Fruit fly (Drosophila melanogaster) whole organism, embryonic: ENCODE results near the gene Zwilch.

Source experiments
- Atf-2 ChIP-seq: fragments of 200-800 bp; sonication (Bioruptor generic); optimal IDR thresholded peaks from 2 replicates; lab custom pipeline; 2016; ENCODE audit warnings: missing biosample characterization, missing genetic modification characterization
- CG10209 ChIP-seq: fragments of 200-800 bp; sonication (Bioruptor generic); optimal IDR thresholded peaks from 3 replicates; lab custom pipeline; 2017; ENCODE audit warnings: missing biosample characterization, mild to moderate bottlenecking, missing genetic modification characterization, missing genetic modification reagents
- CG10321 ChIP-seq: fragments of 200-800 bp; sonication (Bioruptor generic); IDR thresholded peaks from 2 replicates; pipeline ENCODE4 v1.3.6; 2022; ENCODE audit warnings: missing biosample characterization, missing genetic modification characterization
- CG11398 ChIP-seq: fragments of 200-800 bp; sonication (Bioruptor generic); optimal IDR thresholded peaks from 2 replicates; lab custom pipeline; 2016; ENCODE audit warnings: missing biosample characterization, missing genetic modification characterization
- CG12659 ChIP-seq: fragments of 200-800 bp; sonication (Bioruptor generic); optimal IDR thresholded peaks from 3 replicates; lab custom pipeline; 2017; ENCODE audit warnings: mild to moderate bottlenecking, missing biosample characterization, missing genetic modification reagents, missing genetic modification characterization
- CG14050 ChIP-seq: fragments of 200-800 bp; sonication (Bioruptor generic); IDR thresholded peaks from 3 replicates; pipeline ENCODE4 v1.3.6; 2022; ENCODE audit warnings: missing biosample characterization, missing genetic modification characterization
- CG1529 ChIP-seq: fragments of 200-800 bp; sonication (Bioruptor generic); optimal IDR thresholded peaks from 3 replicates; lab custom pipeline; 2018; ENCODE audit warnings: missing biosample characterization, missing genetic modification characterization
- CG1603 ChIP-seq: fragments of 200-800 bp; sonication (Bioruptor generic); optimal IDR thresholded peaks from 2 replicates; lab custom pipeline; 2019; ENCODE audit warnings: missing biosample characterization, mild to moderate bottlenecking, missing genetic modification characterization, moderate library complexity
- CG17361 ChIP-seq: fragments of 200-800 bp; sonication (Bioruptor generic); IDR thresholded peaks from 3 replicates; pipeline ENCODE4 v1.3.6; 2022; ENCODE audit warnings: missing biosample characterization, missing genetic modification characterization
- CG17612 ChIP-seq: fragments of 200-800 bp; sonication (Bioruptor generic); IDR thresholded peaks from 2 replicates; pipeline ENCODE4 v1.3.6; 2022; ENCODE audit warnings: missing biosample characterization, missing genetic modification characterization
- CG17912 ChIP-seq: fragments of 200-800 bp; sonication (Bioruptor generic); optimal IDR thresholded peaks from 2 replicates; lab custom pipeline; 2018; ENCODE audit warnings: missing biosample characterization, mild to moderate bottlenecking, missing genetic modification characterization
- CG18011 ChIP-seq: fragments of 200-800 bp; sonication (Bioruptor generic); optimal IDR thresholded peaks from 2 replicates; lab custom pipeline; 2017; ENCODE audit warnings: missing biosample characterization, missing genetic modification characterization, mild to moderate bottlenecking, moderate library complexity, missing genotype
- CG18476 ChIP-seq: fragments of 200-800 bp; sonication (Bioruptor generic); optimal IDR thresholded peaks from 2 replicates; lab custom pipeline; 2016; ENCODE audit warnings: missing biosample characterization, mild to moderate bottlenecking, missing genetic modification characterization
- CG2116 ChIP-seq: fragments of 200-800 bp; sonication (Bioruptor generic); optimal IDR thresholded peaks from 3 replicates; lab custom pipeline; 2018; ENCODE audit warnings: missing biosample characterization, mild to moderate bottlenecking, missing genetic modification characterization
- CG2199 ChIP-seq: fragments of 200-800 bp; sonication (Bioruptor generic); IDR thresholded peaks from 3 replicates; pipeline ENCODE4 v1.3.6; 2022; ENCODE audit warnings: missing biosample characterization, missing genetic modification characterization
- CG2202 ChIP-seq: fragments of 200-800 bp; sonication (Bioruptor generic); optimal IDR thresholded peaks from 2 replicates; lab custom pipeline; 2018; ENCODE audit warnings: missing biosample characterization, mild to moderate bottlenecking, missing genetic modification characterization
- CG34224 ChIP-seq: fragments of 200-800 bp; sonication (Bioruptor generic); IDR thresholded peaks from 3 replicates; pipeline ENCODE4 v1.3.6; 2022; ENCODE audit warnings: missing biosample characterization, missing genetic modification characterization; ENCODE audit not compliant: partially characterized antibody
- CG43689 ChIP-seq: fragments of 200-800 bp; sonication (Bioruptor generic); IDR thresholded peaks from 2 replicates; pipeline ENCODE4 v1.3.6; 2022; ENCODE audit warnings: missing biosample characterization, missing genetic modification characterization
- CTCF ChIP-seq: fragments of 200-800 bp; sonication (Bioruptor generic); optimal IDR thresholded peaks from 2 replicates; lab custom pipeline; 2017; ENCODE audit warnings: missing biosample characterization, mild to moderate bottlenecking, missing genetic modification characterization, moderate library complexity
- Camta ChIP-seq: fragments of 200-800 bp; sonication (Bioruptor generic); optimal IDR thresholded peaks from 2 replicates; lab custom pipeline; 2016; ENCODE audit warnings: missing biosample characterization, missing genetic modification characterization
- CoRest ChIP-seq: fragments of 200-800 bp; sonication (Bioruptor generic); optimal IDR thresholded peaks from 3 replicates; lab custom pipeline; 2018; ENCODE audit warnings: missing biosample characterization, mild to moderate bottlenecking, missing genetic modification characterization, moderate library complexity
- D ChIP-seq, 2 experiments: fragments of 200-800 bp in 1 of 2; fragments of >200 bp in 1 of 2; sonication (Bioruptor generic) in 1 of 2; optimal IDR thresholded peaks; 2 replicates in 1 of 2; 3 replicates in 1 of 2; lab custom pipeline; 2017; ENCODE audit warnings: mild to moderate bottlenecking in 1 of 2, missing biosample characterization in 1 of 2, missing genetic modification characterization in 1 of 2, missing genetic modification reagents in 1 of 2
- Dad ChIP-seq: fragments of 200-800 bp; sonication (Bioruptor generic); optimal IDR thresholded peaks from 3 replicates; lab custom pipeline; 2016; ENCODE audit warnings: missing biosample characterization, missing genetic modification characterization
- Deaf1 ChIP-seq: fragments of 200-800 bp; optimal IDR thresholded peaks from 3 replicates; lab custom pipeline; 2019; ENCODE audit warnings: missing biosample characterization, mild to moderate bottlenecking, missing genetic modification characterization, moderate library complexity
- Dip3 ChIP-seq: fragments of 200-800 bp; sonication (Bioruptor generic); optimal IDR thresholded peaks from 3 replicates; lab custom pipeline; 2016; ENCODE audit warnings: missing biosample characterization, missing genetic modification characterization
- Doc3 ChIP-seq: fragments of 200-800 bp; sonication (Bioruptor generic); IDR thresholded peaks from 3 replicates; pipeline ENCODE4 v1.3.6; 2022; ENCODE audit warnings: missing biosample characterization, missing genetic modification characterization; ENCODE audit not compliant: partially characterized antibody
- E2f2 ChIP-seq: fragments of 200-800 bp; sonication (Bioruptor generic); IDR thresholded peaks from 2 replicates; pipeline ENCODE4 v1.3.6; 2022; ENCODE audit warnings: missing biosample characterization, missing genetic modification characterization
- Hmr ChIP-seq: fragments of 200-800 bp; sonication (Bioruptor generic); optimal IDR thresholded peaks from 3 replicates; lab custom pipeline; 2017; ENCODE audit warnings: mild to moderate bottlenecking, missing biosample characterization, missing genetic modification reagents, missing genetic modification characterization
- Mrtf ChIP-seq: fragments of 200-800 bp; sonication (Bioruptor generic); IDR thresholded peaks from 3 replicates; pipeline ENCODE4 v1.3.6; 2022; ENCODE audit warnings: missing biosample characterization, missing genetic modification characterization
- Opbp ChIP-seq: fragments of 200-800 bp; sonication (Bioruptor generic); IDR thresholded peaks from 3 replicates; pipeline ENCODE4 v1.3.6; 2022; ENCODE audit warnings: missing biosample characterization, missing genetic modification characterization; ENCODE audit not compliant: partially characterized antibody
- Taf1 ChIP-seq: fragments of 200-800 bp; sonication (Bioruptor generic); IDR thresholded peaks from 2 replicates; pipeline ENCODE4 v1.3.6; 2022; ENCODE audit warnings: missing biosample characterization, missing genetic modification characterization
- aop ChIP-seq: fragments of 200-800 bp; sonication (Bioruptor generic); IDR thresholded peaks from 2 replicates; pipeline ENCODE4 v1.3.6; 2022; ENCODE audit warnings: missing biosample characterization, missing genetic modification characterization
- chif ChIP-seq, 2 experiments: fragments of 200-800 bp; sonication (Bioruptor generic); optimal IDR thresholded peaks; 3 replicates each; lab custom pipeline; 2016; ENCODE audit warnings: missing biosample characterization in 2 of 2, missing genetic modification characterization in 2 of 2
- chinmo ChIP-seq: fragments of 200-800 bp; sonication (Bioruptor generic); IDR thresholded peaks from 4 replicates; pipeline ENCODE4 v1.3.6; 2022; ENCODE audit warnings: missing biosample characterization, missing genetic modification characterization; ENCODE audit not compliant: partially characterized antibody
- ci ChIP-seq: fragments of 200-800 bp; sonication (Bioruptor generic); IDR thresholded peaks from 3 replicates; pipeline ENCODE4 v1.3.6; 2022; ENCODE audit warnings: missing biosample characterization, missing genetic modification characterization
- dati ChIP-seq: fragments of 200-800 bp; sonication (Bioruptor generic); IDR thresholded peaks from 2 replicates; pipeline ENCODE4 v1.3.6; 2022; ENCODE audit warnings: missing biosample characterization, missing genetic modification characterization
- dm ChIP-seq: fragments of 200-800 bp; sonication (Bioruptor generic); optimal IDR thresholded peaks from 3 replicates; lab custom pipeline; 2016; ENCODE audit warnings: missing biosample characterization, missing genetic modification characterization
- fd3F ChIP-seq: fragments of 200-800 bp; sonication (Bioruptor generic); optimal IDR thresholded peaks from 2 replicates; lab custom pipeline; 2018; ENCODE audit warnings: missing biosample characterization, mild to moderate bottlenecking, missing genetic modification characterization, moderate library complexity
- gsb ChIP-seq: fragments of 200-800 bp; sonication (Bioruptor generic); IDR thresholded peaks from 2 replicates; pipeline ENCODE4 v1.3.6; 2022; ENCODE audit warnings: missing biosample characterization, missing genetic modification characterization
- jigr1 ChIP-seq: fragments of 200-800 bp; sonication (Bioruptor generic); IDR thresholded peaks from 3 replicates; pipeline ENCODE4 v1.3.6; 2022; ENCODE audit warnings: missing biosample characterization, missing genetic modification characterization
- lov ChIP-seq, 2 experiments: fragments of 200-800 bp in 1 of 2; fragments of >200 bp in 1 of 2; sonication (Bioruptor generic) in 1 of 2; IDR thresholded peaks in 1 of 2; optimal IDR thresholded peaks in 1 of 2; 2 replicates in 1 of 2; 3 replicates in 1 of 2; pipeline versions ENCODE4 v1.3.6 to Lab custom; 2017 to 2022; ENCODE audit warnings: missing biosample characterization in 1 of 2, missing genetic modification characterization in 1 of 2
- odd ChIP-seq: fragments of 200-800 bp; sonication (Bioruptor generic); optimal IDR thresholded peaks from 2 replicates; lab custom pipeline; 2017; ENCODE audit warnings: missing biosample characterization, mild to moderate bottlenecking, missing genetic modification characterization
- ranshi ChIP-seq: fragments of 200-800 bp; sonication (Bioruptor generic); IDR thresholded peaks from 2 replicates; pipeline ENCODE4 v1.3.6; 2022; ENCODE audit warnings: missing biosample characterization, missing genetic modification characterization
- row ChIP-seq: fragments of 200-800 bp; sonication (Bioruptor generic); IDR thresholded peaks from 3 replicates; pipeline ENCODE4 v1.3.6; 2022; ENCODE audit warnings: missing biosample characterization, missing genetic modification characterization
- salm ChIP-seq: fragments of 200-800 bp; sonication (Bioruptor generic); optimal IDR thresholded peaks from 2 replicates; lab custom pipeline; 2018; ENCODE audit warnings: missing biosample characterization, mild to moderate bottlenecking, missing genetic modification characterization
- schlank ChIP-seq: fragments of 200-800 bp; sonication (Bioruptor generic); optimal IDR thresholded peaks from 2 replicates; lab custom pipeline; 2018; ENCODE audit warnings: missing biosample characterization, mild to moderate bottlenecking, missing genetic modification characterization
- shn ChIP-seq: fragments of 200-800 bp; sonication (Bioruptor generic); optimal IDR thresholded peaks from 3 replicates; lab custom pipeline; 2016; ENCODE audit warnings: missing biosample characterization, missing genetic modification characterization
- sim ChIP-seq: fragments of 200-800 bp; sonication (Bioruptor generic); IDR thresholded peaks from 2 replicates; pipeline ENCODE4 v1.3.6; 2022; ENCODE audit warnings: missing biosample characterization, missing genetic modification characterization
- tll ChIP-seq, 2 experiments: fragments of 200-800 bp in 1 of 2; fragments of >200 bp in 1 of 2; sonication (Bioruptor generic) in 1 of 2; optimal IDR thresholded peaks; 2 replicates each; lab custom pipeline; 2017 to 2019; ENCODE audit warnings: missing biosample characterization in 2 of 2, missing genetic modification characterization in 2 of 2, mild to moderate bottlenecking in 1 of 2, moderate library complexity in 1 of 2
- trh ChIP-seq: fragments of 200-800 bp; sonication (Bioruptor generic); optimal IDR thresholded peaks from 2 replicates; lab custom pipeline; 2016; ENCODE audit warnings: missing biosample characterization, missing genetic modification characterization
- z ChIP-seq: fragments of 200-800 bp; sonication (Bioruptor generic); IDR thresholded peaks from 3 replicates; pipeline ENCODE4 v1.3.6; 2022; ENCODE audit warnings: missing biosample characterization, missing genetic modification characterization

Zwilch gene

dm6 chr3R:31254808-31255207, 41.6 kb upstream of the Zwilch start, which contains the start of the genes CG1750 and spn-F (continued):
- no peak for TF ChIP-seq dati (GFP tag; lab: Robert Waterston, UW)
- TF ChIP-seq CG2202 = no peak
- no peak for TF ChIP-seq CG11398
- peak; percentile 5 for TF ChIP-seq CG1603 (tag; lab: Kevin White, UChicago)
- TF ChIP-seq Taf1 = no peak
- TF ChIP-seq CG12659 (GFP tag; lab: Kevin White, UChicago) = peak; percentile 30
- TF ChIP-seq CG17612 (GFP tag; lab: Robert Waterston, UW) = no peak
- no peak for TF ChIP-seq CG1529 (GFP tag; lab: Kevin White, UChicago)
- TF ChIP-seq CG43689 (GFP tag; lab: Robert Waterston, UW) = no peak
- no peak for TF ChIP-seq Hmr (GFP tag; lab: Kevin White, UChicago)
- no peak for TF ChIP-seq CG18476
- no peak for TF ChIP-seq tll (GFP tag; optimal IDR thresholded peaks at IDR 0.05; lab: Kevin White, UChicago)
- no peak for TF ChIP-seq D (optimal IDR thresholded peaks at IDR 0.05; lab: Kevin White, UChicago)
- no peak for TF ChIP-seq D (GFP tag; optimal IDR thresholded peaks at IDR 0.05; lab: Kevin White, UChicago)
- no peak for TF ChIP-seq CG17912 (GFP tag; lab: Kevin White, UChicago)
- TF ChIP-seq sim (GFP tag; lab: Robert Waterston, UW) = no peak
- TF ChIP-seq CTCF = peak; percentile 1
- no peak for TF ChIP-seq gsb (GFP tag; lab: Robert Waterston, UW)
- no peak for TF ChIP-seq odd (GFP tag; lab: Kevin White, UChicago)
- no peak for TF ChIP-seq ci (GFP tag; lab: Robert Waterston, UW)
- TF ChIP-seq dm (GFP tag; lab: Kevin White, UChicago) = no peak
- no peak for TF ChIP-seq CG18011 (GFP tag; lab: Kevin White, UChicago)
- TF ChIP-seq Doc3 = peak; percentile 76
- 0 out of 3 replicates have a peak, but pooled peaks have one; percentile 36 for TF ChIP-seq Opbp (GFP tag; lab: Robert Waterston, UW)
- TF ChIP-seq CG2116 (GFP tag; lab: Kevin White, UChicago) = peak; percentile 45
- TF ChIP-seq fd3F (GFP tag; lab: Kevin White, UChicago) = no peak
- TF ChIP-seq CoRest (tag; lab: Kevin White, UChicago) = no peak
- TF ChIP-seq CG14050 (GFP tag; lab: Robert Waterston, UW) = no peak
- no peak for TF ChIP-seq trh (GFP tag; lab: Kevin White, UChicago)
- no peak for TF ChIP-seq jigr1 (GFP tag; lab: Robert Waterston, UW)
- TF ChIP-seq salm (tag; lab: Kevin White, UChicago) = no peak
- no peak for TF ChIP-seq Camta (GFP tag; lab: Kevin White, UChicago)
- TF ChIP-seq Dip3 = no peak
- 0 out of 4 replicates have a peak, but pooled peaks have one; percentile 60 for TF ChIP-seq chinmo (GFP tag; lab: Robert Waterston, UW)
- no peak for TF ChIP-seq lov (optimal IDR thresholded peaks at IDR 0.05; lab: Kevin White, UChicago)
- no peak for TF ChIP-seq lov (GFP tag; IDR thresholded peaks at IDR 0.05; lab: Robert Waterston, UW)
- TF ChIP-seq CG10321 (GFP tag; lab: Robert Waterston, UW) = no peak
- TF ChIP-seq CG10209 = no peak
- no peak for TF ChIP-seq z (GFP tag; lab: Robert Waterston, UW)
- no peak for TF ChIP-seq Dad (GFP tag; lab: Kevin White, UChicago)
- TF ChIP-seq schlank (tag; lab: Kevin White, UChicago) = no peak
- TF ChIP-seq shn = no peak
- TF ChIP-seq Mrtf (GFP tag; lab: Robert Waterston, UW) = no peak
- TF ChIP-seq E2f2 (GFP tag; lab: Robert Waterston, UW) = no peak
- no peak for TF ChIP-seq CG2199
- no peak for TF ChIP-seq Deaf1 (tag; lab: Kevin White, UChicago)
- TF ChIP-seq Atf-2 (GFP tag; lab: Kevin White, UChicago) = no peak
- TF ChIP-seq aop = no peak
- TF ChIP-seq CG34224 = peak; percentile 49; the same call in 2 of the 3 replicates
- TF ChIP-seq row (GFP tag; lab: Robert Waterston, UW) = peak; percentile 75
- TF ChIP-seq chif (GFP tag; optimal IDR thresholded peaks at IDR 0.05; lab: Kevin White, UChicago) = no peak
- no peak for TF ChIP-seq ranshi (GFP tag; lab: Robert Waterston, UW)
- TF ChIP-seq CG17361 (GFP tag; lab: Robert Waterston, UW) = 0 out of 3 replicates have a peak, but pooled peaks have one; percentile 19
